Fruit fly (Drosophila melanogaster) whole organism, embryonic: Measurements from ENCODE around the gene shd.

ENCODE experiments used
- ATbp ChIP-seq: fragments of 200-800 bp; sonication (Bioruptor generic); optimal IDR thresholded peaks from 2 replicates; lab custom pipeline; 2017; ENCODE audit warnings: missing biosample characterization, mild to moderate bottlenecking, missing genetic modification characterization, missing genetic modification reagents
- BEAF-32 ChIP-seq: fragments of 200-800 bp; sonication (Bioruptor generic); optimal IDR thresholded peaks from 3 replicates; lab custom pipeline; 2017; ENCODE audit warnings: missing biosample characterization, missing genetic modification characterization, mild to moderate bottlenecking, moderate library complexity, missing genetic modification reagents
- CG1024 ChIP-seq: fragments of 200-800 bp; sonication (Bioruptor generic); IDR thresholded peaks from 2 replicates; pipeline ENCODE4 v1.3.6; 2022; ENCODE audit warnings: missing biosample characterization, missing genetic modification characterization
- CG10321 ChIP-seq: fragments of 200-800 bp; sonication (Bioruptor generic); IDR thresholded peaks from 2 replicates; pipeline ENCODE4 v1.3.6; 2022; ENCODE audit warnings: missing biosample characterization, missing genetic modification characterization
- CG10431 ChIP-seq: fragments of 200-800 bp; sonication (Bioruptor generic); optimal IDR thresholded peaks from 3 replicates; lab custom pipeline; 2018; ENCODE audit warnings: missing biosample characterization, mild to moderate bottlenecking, missing genetic modification characterization
- CG10565 ChIP-seq: fragments of 200-800 bp; sonication (Bioruptor generic); optimal IDR thresholded peaks from 3 replicates; lab custom pipeline; 2016; ENCODE audit warnings: missing biosample characterization, mild to moderate bottlenecking, missing genetic modification characterization
- CG11398 ChIP-seq: fragments of 200-800 bp; sonication (Bioruptor generic); optimal IDR thresholded peaks from 2 replicates; lab custom pipeline; 2016; ENCODE audit warnings: missing biosample characterization, missing genetic modification characterization
- CG11456 ChIP-seq: fragments of 200-800 bp; sonication (Bioruptor generic); IDR thresholded peaks from 3 replicates; pipeline ENCODE4 v1.3.6; 2022; ENCODE audit warnings: missing biosample characterization, missing genetic modification characterization
- CG12071 ChIP-seq: fragments of 200-800 bp; sonication (Bioruptor generic); optimal IDR thresholded peaks from 3 replicates; lab custom pipeline; 2018; ENCODE audit warnings: missing biosample characterization, mild to moderate bottlenecking, missing genetic modification characterization
- CG13123 ChIP-seq: fragments of 200-800 bp; sonication (Bioruptor generic); optimal IDR thresholded peaks from 2 replicates; lab custom pipeline; 2016; ENCODE audit warnings: missing biosample characterization, missing genetic modification characterization
- CG15479 ChIP-seq: fragments of 200-800 bp; sonication (Bioruptor generic); optimal IDR thresholded peaks from 3 replicates; lab custom pipeline; 2019; ENCODE audit warnings: missing biosample characterization, mild to moderate bottlenecking, missing genetic modification characterization, moderate library complexity
- CG1647 ChIP-seq: fragments of 200-800 bp; sonication (Bioruptor generic); optimal IDR thresholded peaks from 3 replicates; lab custom pipeline; 2016; ENCODE audit warnings: missing biosample characterization, missing genetic modification characterization
- CG16863 ChIP-seq: fragments of 200-800 bp; sonication (Bioruptor generic); optimal IDR thresholded peaks from 3 replicates; lab custom pipeline; 2016; ENCODE audit warnings: missing biosample characterization, missing genetic modification characterization
- CG17328 ChIP-seq: fragments of 200-800 bp; sonication (Bioruptor generic); IDR thresholded peaks from 2 replicates; pipeline ENCODE4 v1.3.6; 2022; ENCODE audit warnings: missing biosample characterization, missing genetic modification characterization
- CG34422 ChIP-seq: fragments of 200-800 bp; sonication (Bioruptor generic); IDR thresholded peaks from 3 replicates; pipeline ENCODE4 v1.3.6; 2022; ENCODE audit warnings: missing biosample characterization, missing genetic modification characterization
- CG6175 ChIP-seq: fragments of 200-800 bp; sonication (Bioruptor generic); IDR thresholded peaks from 3 replicates; pipeline ENCODE4 v1.3.6; 2022; ENCODE audit warnings: missing biosample characterization, missing genetic modification characterization
- CG8765 ChIP-seq: fragments of 200-800 bp; sonication (Bioruptor generic); IDR thresholded peaks from 2 replicates; pipeline ENCODE4 v1.3.6; 2022; ENCODE audit warnings: missing biosample characterization, missing genetic modification characterization
- CG8944 ChIP-seq: fragments of 200-800 bp; sonication (Bioruptor generic); optimal IDR thresholded peaks from 3 replicates; lab custom pipeline; 2016; ENCODE audit warnings: missing biosample characterization, missing genetic modification characterization
- CHES-1-like ChIP-seq: fragments of 200-800 bp; sonication (Bioruptor generic); optimal IDR thresholded peaks from 2 replicates; lab custom pipeline; 2016; ENCODE audit warnings: missing biosample characterization, missing genetic modification characterization
- Dref ChIP-seq: fragments of 200-800 bp; sonication (Bioruptor generic); IDR thresholded peaks from 2 replicates; pipeline ENCODE4 v1.3.6; 2022; ENCODE audit warnings: missing biosample characterization, missing genetic modification characterization
- H15 ChIP-seq: fragments of 200-800 bp; sonication (Bioruptor generic); IDR thresholded peaks from 3 replicates; pipeline ENCODE4 v1.3.6; 2022; ENCODE audit warnings: missing biosample characterization, missing genetic modification characterization
- HLH3B ChIP-seq: fragments of 200-800 bp; sonication (Bioruptor generic); IDR thresholded peaks from 2 replicates; pipeline ENCODE4 v1.3.6; 2022; ENCODE audit warnings: missing biosample characterization, missing genetic modification characterization
- Lim3 ChIP-seq: fragments of 200-800 bp; sonication (Bioruptor generic); IDR thresholded peaks from 2 replicates; pipeline ENCODE4 v1.3.6; 2022; ENCODE audit warnings: missing biosample characterization, missing genetic modification characterization
- Lpt ChIP-seq: fragments of >200 bp; optimal IDR thresholded peaks from 2 replicates; lab custom pipeline; 2018; ENCODE audit warnings: missing biosample characterization, missing genetic modification characterization
- Med ChIP-seq: fragments of 200-800 bp; sonication (Bioruptor generic); peaks from one replicate; lab custom pipeline; 2016; ENCODE audit warnings: missing biosample characterization, missing genetic modification characterization, mild to moderate bottlenecking, inconsistent platforms, moderate library complexity
- Meics ChIP-seq: fragments of 200-800 bp; sonication (Bioruptor generic); optimal IDR thresholded peaks from 2 replicates; lab custom pipeline; 2017; ENCODE audit warnings: missing biosample characterization, mild to moderate bottlenecking, missing genetic modification characterization
- NfI ChIP-seq: fragments of 200-800 bp; sonication (Bioruptor generic); optimal IDR thresholded peaks from 3 replicates; lab custom pipeline; 2018; ENCODE audit warnings: missing biosample characterization, mild to moderate bottlenecking, missing genetic modification characterization, moderate library complexity
- Rfx ChIP-seq: fragments of 200-800 bp; sonication (Bioruptor generic); IDR thresholded peaks from 2 replicates; pipeline ENCODE4 v1.3.6; 2022; ENCODE audit warnings: missing biosample characterization, missing genetic modification characterization
- Rx ChIP-seq: fragments of 200-800 bp; sonication (Bioruptor generic); IDR thresholded peaks from 2 replicates; pipeline ENCODE4 v1.3.6; 2022; ENCODE audit warnings: missing biosample characterization, missing genetic modification characterization
- Sox100B ChIP-seq: fragments of 200-800 bp; sonication (Bioruptor generic); optimal IDR thresholded peaks from 3 replicates; lab custom pipeline; 2018; ENCODE audit warnings: missing biosample characterization, mild to moderate bottlenecking, missing genetic modification characterization
- Spps ChIP-seq: fragments of 200-800 bp; sonication (Bioruptor generic); optimal IDR thresholded peaks from 2 replicates; lab custom pipeline; 2018; ENCODE audit warnings: missing biosample characterization, mild to moderate bottlenecking, missing genetic modification characterization
- Usf ChIP-seq: fragments of 200-800 bp; sonication (Bioruptor generic); optimal IDR thresholded peaks from 2 replicates; lab custom pipeline; 2017; ENCODE audit warnings: missing genotype, missing biosample characterization, missing genetic modification characterization
- Xrp1 ChIP-seq: fragments of 200-800 bp; sonication (Bioruptor generic); IDR thresholded peaks from 2 replicates; pipeline ENCODE4 v1.3.6; 2022; ENCODE audit warnings: missing biosample characterization, missing genetic modification characterization
- chn ChIP-seq: fragments of 200-800 bp; sonication (Bioruptor generic); optimal IDR thresholded peaks from 2 replicates; lab custom pipeline; 2016; ENCODE audit warnings: missing biosample characterization, missing genetic modification characterization
- crp ChIP-seq, 2 experiments: fragments of 200-800 bp; sonication (Bioruptor generic); optimal IDR thresholded peaks; 2 replicates in 1 of 2; 3 replicates in 1 of 2; lab custom pipeline; 2017; ENCODE audit warnings: missing biosample characterization in 2 of 2, missing genetic modification characterization in 2 of 2, mild to moderate bottlenecking in 1 of 2, moderate library complexity in 1 of 2
- disco-r ChIP-seq: fragments of 200-800 bp; sonication (Bioruptor generic); optimal IDR thresholded peaks from 2 replicates; lab custom pipeline; 2016; ENCODE audit warnings: missing biosample characterization, missing genetic modification characterization
- esg ChIP-seq: fragments of 200-800 bp; sonication (Bioruptor generic); conservative IDR thresholded peaks from 2 replicates; pipeline ENCODE4 v1.3.6; 2022; ENCODE audit warnings: missing biosample characterization, missing genetic modification characterization
- fd102C ChIP-seq: fragments of 200-800 bp; sonication (Bioruptor generic); optimal IDR thresholded peaks from 2 replicates; lab custom pipeline; 2018; ENCODE audit warnings: missing biosample characterization, mild to moderate bottlenecking, missing genetic modification characterization, moderate library complexity
- ftz-f1 ChIP-seq: fragments of 200-800 bp; sonication (Bioruptor generic); optimal IDR thresholded peaks from 2 replicates; lab custom pipeline; 2016; ENCODE audit warnings: missing biosample characterization, missing genetic modification characterization
- gsb-n ChIP-seq: fragments of 200-800 bp; sonication (Bioruptor generic); optimal IDR thresholded peaks from 3 replicates; lab custom pipeline; 2018; ENCODE audit warnings: missing biosample characterization, mild to moderate bottlenecking, missing genetic modification characterization
- lbe ChIP-seq: fragments of 200-800 bp; sonication (Bioruptor generic); optimal IDR thresholded peaks from 2 replicates; lab custom pipeline; 2016; ENCODE audit warnings: missing biosample characterization, mild to moderate bottlenecking, missing genetic modification characterization
- luna ChIP-seq: fragments of 200-800 bp; sonication (Bioruptor generic); optimal IDR thresholded peaks from 2 replicates; lab custom pipeline; 2016; ENCODE audit warnings: missing biosample characterization, missing genetic modification characterization
- pan ChIP-seq, 4 experiments: fragments of >200 bp in 3 of 4; fragments of 200-800 bp in 1 of 4; sonication (Bioruptor generic) in 1 of 4; optimal IDR thresholded peaks in 3 of 4; IDR thresholded peaks in 1 of 4; 2 replicates each; pipeline versions ENCODE4 v1.3.6 to Lab custom; 2017 to 2022; ENCODE audit warnings: missing biosample characterization in 2 of 4, missing genetic modification characterization in 2 of 4, mixed read lengths in 1 of 4
- peb ChIP-seq: fragments of 200-800 bp; sonication (Bioruptor generic); IDR thresholded peaks from 2 replicates; pipeline ENCODE4 v1.3.6; 2022; ENCODE audit warnings: missing biosample characterization, missing genetic modification characterization
- phol ChIP-seq: fragments of 200-800 bp; sonication (Bioruptor generic); optimal IDR thresholded peaks from 3 replicates; lab custom pipeline; 2018; ENCODE audit warnings: missing biosample characterization, mild to moderate bottlenecking, missing genetic modification characterization, moderate library complexity
- sens ChIP-seq: fragments of 200-800 bp; sonication (Bioruptor generic); peaks from one replicate; lab custom pipeline; 2016; ENCODE audit warnings: missing biosample characterization, missing genetic modification characterization
- slbo ChIP-seq: fragments of 200-800 bp; sonication (Bioruptor generic); IDR thresholded peaks from 2 replicates; pipeline ENCODE4 v1.3.6; 2022; ENCODE audit warnings: missing biosample characterization, missing genetic modification characterization
- so ChIP-seq: fragments of 200-800 bp; sonication (Bioruptor generic); IDR thresholded peaks from 3 replicates; pipeline ENCODE4 v1.3.6; 2022; ENCODE audit warnings: missing biosample characterization, missing genetic modification characterization
- sr ChIP-seq: fragments of 200-800 bp; sonication (Bioruptor generic); IDR thresholded peaks from 3 replicates; pipeline ENCODE4 v1.3.6; 2022; ENCODE audit warnings: missing biosample characterization, missing genetic modification characterization
- sug ChIP-seq: fragments of 200-800 bp; optimal IDR thresholded peaks from 2 replicates; lab custom pipeline; 2019; ENCODE audit warnings: missing biosample characterization, mild to moderate bottlenecking, missing genetic modification characterization, moderate library complexity
- z ChIP-seq: fragments of 200-800 bp; sonication (Bioruptor generic); IDR thresholded peaks from 3 replicates; pipeline ENCODE4 v1.3.6; 2022; ENCODE audit warnings: missing biosample characterization, missing genetic modification characterization

shd gene

dm6 chr3L:14634019-14634772 lies 19.9 kb downstream of the shd start (continued):
- TF ChIP-seq CG10431 (no peak), CG1024 (GFP tag; lab: Robert Waterston, UW) (no peak), CG13123 (no peak), Xrp1 (GFP tag; lab: Robert Waterston, UW) (peak; percentile 59; the same call in 1 of the 2 replicates), chn (GFP tag; lab: Kevin White, UChicago) (no peak), lbe (GFP tag; lab: Kevin White, UChicago) (peak; percentile 53), CG8944 (GFP tag; lab: Kevin White, UChicago) (no peak), CG17328 (GFP tag; lab: Robert Waterston, UW) (no peak), esg (GFP tag; lab: Robert Waterston, UW) (no peak), z (GFP tag; lab: Robert Waterston, UW) (no peak), fd102C (GFP tag; lab: Kevin White, UChicago) (no peak), Rfx (GFP tag; lab: Robert Waterston, UW) (0 out of 2 replicates have a peak, but pooled peaks have one; percentile 10), Lim3 (GFP tag; lab: Robert Waterston, UW) (no peak), crp (GFP tag; optimal IDR thresholded peaks at IDR 0.05; lab: Kevin White, UChicago) (no peak), HLH3B (GFP tag; lab: Robert Waterston, UW) (no peak), CG11398 (GFP tag; lab: Kevin White, UChicago) (no peak), CG34422 (GFP tag; lab: Robert Waterston, UW) (no peak), gsb-n (peak; percentile 19), slbo (GFP tag; lab: Robert Waterston, UW) (peak; percentile 37; the same call in 1 of the 2 replicates), CG12071 (GFP tag; lab: Kevin White, UChicago) (no peak), CHES-1-like (GFP tag; lab: Kevin White, UChicago) (no peak), luna (GFP tag; lab: Kevin White, UChicago) (no peak), Sox100B (GFP tag; lab: Kevin White, UChicago) (no peak), CG16863 (GFP tag; lab: Kevin White, UChicago) (no peak), pan (optimal IDR thresholded peaks at IDR 0.05; lab: Kevin White, UChicago) (no peak), pan (GFP tag; optimal IDR thresholded peaks at IDR 0.05 in 1 of 2, IDR thresholded peaks at IDR 0.05 in 1 of 2) (no peak), CG8765 (GFP tag; lab: Robert Waterston, UW) (no peak), peb (GFP tag; lab: Robert Waterston, UW) (no peak), ftz-f1 (GFP tag; lab: Kevin White, UChicago) (no peak), so (GFP tag; lab: Robert Waterston, UW) (no peak), H15 (GFP tag; lab: Robert Waterston, UW) (no peak), CG11456 (no peak), CG10321 (GFP tag; lab: Robert Waterston, UW) (no peak), Spps (tag; lab: Kevin White, UChicago) (peak; percentile 28), sr (GFP tag; lab: Robert Waterston, UW) (no peak), sens (GFP tag; lab: Kevin White, UChicago) (peak; percentile 88), ATbp (GFP tag; lab: Kevin White, UChicago) (peak; percentile 33), BEAF-32 (no peak), Rx (GFP tag; lab: Robert Waterston, UW) (no peak), Usf (GFP tag; lab: Kevin White, UChicago) (no peak), disco-r (GFP tag; lab: Kevin White, UChicago) (no peak), Meics (no peak), CG1647 (GFP tag; lab: Kevin White, UChicago) (no peak), sug (tag; lab: Kevin White, UChicago) (no peak), Dref (GFP tag; lab: Robert Waterston, UW) (no peak), Med (peak; percentile 70), CG15479 (no peak), NfI (GFP tag; lab: Kevin White, UChicago) (no peak), phol (tag; lab: Kevin White, UChicago) (peak; percentile 41), CG6175 (GFP tag; lab: Robert Waterston, UW) (no peak), Lpt (GFP tag; lab: Kevin White, UChicago) (no peak), CG10565 (no peak)
